Fruit fly (Drosophila melanogaster): Measurements from ENCODE around the gene cad.

The cad gene

dm6 chr2L:20770242-20770769 lies at the start of gene cad:
Gene cad (plus strand): TSS chr2L:20770731.
- peak; percentile 10 for TF ChIP-seq CG17801 (GFP tag; optimal IDR thresholded peaks at IDR 0.05; ENCODE audit: partially characterized antibody)

dm6 chr2L:20721456-20721855 lies 49.1 kb upstream of the cad start:
- no peak for TF ChIP-seq CG17801 (GFP tag; optimal IDR thresholded peaks at IDR 0.05; ENCODE audit: partially characterized antibody)

- TF ChIP-seq CG17801 (GFP tag; optimal IDR thresholded peaks at IDR 0.05; ENCODE audit: partially characterized antibody), result no peak
Measured at dm6 chr2L:20724024-20724423, 46.5 kb upstream of the cad start.

- no peak for TF ChIP-seq CG17801 (GFP tag; optimal IDR thresholded peaks at IDR 0.05; ENCODE audit: partially characterized antibody)
Measured at dm6 chr2L:20726451-20726850, 44.1 kb upstream of the cad start, which contains the start of gene CG9316. Gene CG9316 (minus strand): TSS chr2L:20726551.

- no peak for TF ChIP-seq CG17801 (GFP tag; optimal IDR thresholded peaks at IDR 0.05; ENCODE audit: partially characterized antibody)
Measured at dm6 chr2L:20730182-20730581, 40.3 kb upstream of the cad start, which contains the start of gene CarT. Gene CarT (minus strand): TSS chr2L:20730282.

dm6 chr2L:20733025-20733424 lies 37.5 kb upstream of the cad start:
- TF ChIP-seq CG17801 (GFP tag; optimal IDR thresholded peaks at IDR 0.05; ENCODE audit: partially characterized antibody), result no peak

dm6 chr2L:20734066-20734686 lies 36.4 kb upstream of the cad start, which contains the start of gene TM9SF2:
Gene TM9SF2 (minus strand): TSS chr2L:20734309.
- TF ChIP-seq CG17801 (GFP tag; optimal IDR thresholded peaks at IDR 0.05; ENCODE audit: partially characterized antibody), result no peak

dm6 chr2L:20734687-20735088 lies 35.8 kb upstream of the cad start:
- TF ChIP-seq CG17801 (GFP tag; optimal IDR thresholded peaks at IDR 0.05; ENCODE audit: partially characterized antibody), result no peak

- no peak for TF ChIP-seq CG17801 (GFP tag; optimal IDR thresholded peaks at IDR 0.05; ENCODE audit: partially characterized antibody)
Measured at dm6 chr2L:20735121-20735855, 35.2 kb upstream of the cad start.

- TF ChIP-seq CG17801 (GFP tag; optimal IDR thresholded peaks at IDR 0.05; ENCODE audit: partially characterized antibody), result peak; percentile 69
Measured at dm6 chr2L:20752160-20752559, 18.4 kb upstream of the cad start, which contains the start of the genes Amacr and Ns4. Gene Amacr (minus strand): TSS chr2L:20752341. Gene Ns4 (plus strand): TSS chr2L:20752476.

dm6 chr2L:20757808-20758187 lies 12.7 kb upstream of the cad start, which contains the start of the genes Rhau and dia:
Gene Rhau (minus strand): TSS chr2L:20757985.
Gene dia (plus strand): TSS chr2L:20758144.
- no peak for TF ChIP-seq CG17801 (GFP tag; optimal IDR thresholded peaks at IDR 0.05; ENCODE audit: partially characterized antibody)

- TF ChIP-seq CG17801 (GFP tag; optimal IDR thresholded peaks at IDR 0.05; ENCODE audit: partially characterized antibody), result peak; percentile 58
Measured at dm6 chr2L:20758188-20758846, 12.2 kb upstream of the cad start.

dm6 chr2L:20758847-20759465 lies 11.6 kb upstream of the cad start:
- no peak for TF ChIP-seq CG17801 (GFP tag; optimal IDR thresholded peaks at IDR 0.05; ENCODE audit: partially characterized antibody)

dm6 chr2L:20759809-20760485 lies 10.6 kb upstream of the cad start:
- TF ChIP-seq CG17801 (GFP tag; optimal IDR thresholded peaks at IDR 0.05; ENCODE audit: partially characterized antibody), result peak; percentile 79

Measured in ovary, adult (tissue).